Worm (Caenorhabditis elegans) whole organism, early embryonic: ENCODE results near the gene mat-2.

Source experiments
- F13C5.2 ChIP-seq: sonication (generic microtip); optimal IDR thresholded peaks from 2 replicates; lab custom pipeline; 2017; ENCODE audit warnings: mild to moderate bottlenecking, missing genetic modification characterization, inconsistent platforms, missing compliant biosample characterization
- ama-1 ChIP-seq: fragments of 150-350 bp; optimal IDR thresholded peaks from 2 replicates; lab custom pipeline; 2014
- ceh-13 ChIP-seq: fragments of 200-800 bp; sonication (Bioruptor generic); optimal IDR thresholded peaks from 2 replicates; lab custom pipeline; 2018; ENCODE audit warnings: mild to moderate bottlenecking, missing genetic modification characterization, missing compliant biosample characterization
- ceh-36 ChIP-seq: sonication (generic microtip); optimal IDR thresholded peaks from 2 replicates; lab custom pipeline; 2016; ENCODE audit warnings: missing genetic modification characterization, inconsistent platforms, missing compliant biosample characterization
- flt-1 ChIP-seq: fragments of 200-800 bp; sonication (Bioruptor generic); IDR thresholded peaks from 2 replicates; pipeline ENCODE4 v1.3.6; 2022; ENCODE audit warnings: missing genetic modification characterization, missing compliant biosample characterization
- hmbx-1 ChIP-seq: sonication (generic microtip); optimal IDR thresholded peaks from 2 replicates; lab custom pipeline; 2016; ENCODE audit warnings: mild to moderate bottlenecking, missing genetic modification characterization, missing compliant biosample characterization
- pes-1 ChIP-seq: fragments of 200-800 bp; sonication (Bioruptor generic); IDR thresholded peaks from 2 replicates; pipeline ENCODE4 v1.3.6; 2022; ENCODE audit warnings: missing genetic modification reagents, missing genetic modification characterization, missing compliant biosample characterization
- sea-1 ChIP-seq: fragments of 200-800 bp; sonication (Bioruptor generic); conservative IDR thresholded peaks from 2 replicates; pipeline ENCODE4 v1.3.6; 2022; ENCODE audit warnings: missing genetic modification characterization, missing compliant biosample characterization
- tbx-11 ChIP-seq: fragments of 200-800 bp; sonication (Bioruptor generic); IDR thresholded peaks from 2 replicates; pipeline ENCODE4 v1.3.6; 2022; ENCODE audit warnings: missing genetic modification characterization, missing compliant biosample characterization
- tbx-37 ChIP-seq: fragments of 200-800 bp; sonication (Bioruptor generic); conservative IDR thresholded peaks from 2 replicates; pipeline ENCODE4 v1.3.6; 2022; ENCODE audit warnings: missing genetic modification reagents, missing genetic modification characterization, missing compliant biosample characterization

- TF ChIP-seq ceh-36 (tag; lab: Kevin White, UChicago) (no peak), ama-1 (no peak), ceh-13 (GFP tag; lab: Kevin White, UChicago) (no peak), hmbx-1 (tag; lab: Kevin White, UChicago) (no peak), tbx-11 (GFP tag; lab: Robert Waterston, UW) (no peak), F13C5.2 (tag; lab: Kevin White, UChicago) (no peak), pes-1 (GFP tag; lab: Robert Waterston, UW) (no peak), flt-1 (no peak), sea-1 (GFP tag; lab: Robert Waterston, UW) (no peak), tbx-37 (no peak)
Observed at ce11 chrII:11149866-11150685, 37.6 kb downstream of the mat-2 start.
